Fruit fly (Drosophila melanogaster): Measurements from ENCODE around the gene mRpL21.

mRpL21 gene

dm6 chr3L:19237780-19238179 is 17.1 kb downstream of the mRpL21 start (continued):
- TF ChIP-seq CG15011 (GFP tag; optimal IDR thresholded peaks at IDR 0.05) (no peak), tx (GFP tag; optimal IDR thresholded peaks at IDR 0.05) (no peak), Nf-YA (GFP tag; IDR thresholded peaks at IDR 0.05) (no peak), CG16815 (GFP tag; optimal IDR thresholded peaks at IDR 0.05) (no peak), knrl (GFP tag; IDR thresholded peaks at IDR 0.05; ENCODE audit: partially characterized antibody) (no peak), CG3281 (GFP tag; optimal IDR thresholded peaks at IDR 0.05) (no peak), Adf1 (GFP tag; IDR thresholded peaks at IDR 0.05) (peak; percentile 15; the same call in 1 of the 2 replicates), sd (tag; optimal IDR thresholded peaks at IDR 0.05) (no peak), Doc3 (GFP tag; IDR thresholded peaks at IDR 0.05; ENCODE audit: partially characterized antibody) (no peak), sens (GFP tag) (no peak), pzg (GFP tag; optimal IDR thresholded peaks at IDR 0.05) (peak; percentile 1), crol (GFP tag; IDR thresholded peaks at IDR 0.05) (peak; percentile 46; the same call in 1 of the 2 replicates), aop (GFP tag; IDR thresholded peaks at IDR 0.05) (no peak), Ets65A (GFP tag) (no peak), bbx (GFP tag; IDR thresholded peaks at IDR 0.05; ENCODE audit: partially characterized antibody) (no peak), CG9437 (GFP tag; optimal IDR thresholded peaks at IDR 0.05) (peak; percentile 83), CG6254 (GFP tag; optimal IDR thresholded peaks at IDR 0.05) (no peak)

dm6 chr3L:19236554-19236953 is 18.3 kb downstream of the mRpL21 start:
- TF ChIP-seq Spps (tag; optimal IDR thresholded peaks at IDR 0.05), result no peak
- no peak for TF ChIP-seq gt (GFP tag; IDR thresholded peaks at IDR 0.05)
- TF ChIP-seq CG2199 (GFP tag; IDR thresholded peaks at IDR 0.05), result peak; percentile 100

- TF ChIP-seq vfl (GFP tag; optimal IDR thresholded peaks at IDR 0.05) (no peak), odd (GFP tag; optimal IDR thresholded peaks at IDR 0.05) (no peak), CG10209 (GFP tag; optimal IDR thresholded peaks at IDR 0.05) (no peak), CG3838 (GFP tag; optimal IDR thresholded peaks at IDR 0.05) (no peak), CG30403 (GFP tag; optimal IDR thresholded peaks at IDR 0.05) (no peak), gcm (GFP tag; optimal IDR thresholded peaks at IDR 0.05) (no peak), HmgZ (tag; optimal IDR thresholded peaks at IDR 0.05) (no peak), peb (GFP tag; IDR thresholded peaks at IDR 0.05) (no peak), CG34224 (GFP tag; IDR thresholded peaks at IDR 0.05; ENCODE audit: partially characterized antibody) (no peak), Scr (GFP tag; IDR thresholded peaks at IDR 0.05; ENCODE audit: partially characterized antibody) (no peak), CG11093 (GFP tag; IDR thresholded peaks at IDR 0.05) (no peak), CG9437 (GFP tag; optimal IDR thresholded peaks at IDR 0.05) (no peak), fd64A (GFP tag; optimal IDR thresholded peaks at IDR 0.05) (no peak), Trl (optimal IDR thresholded peaks at IDR 0.05) (no peak), Trl (GFP tag; optimal IDR thresholded peaks at IDR 0.05) (no peak), cg (GFP tag; optimal IDR thresholded peaks at IDR 0.05) (no peak), CG11456 (GFP tag; IDR thresholded peaks at IDR 0.05) (no peak), Ada2b (GFP tag; IDR thresholded peaks at IDR 0.05) (no peak), CG1602 (GFP tag; optimal IDR thresholded peaks at IDR 0.05) (no peak), CG16863 (GFP tag; optimal IDR thresholded peaks at IDR 0.05) (no peak)
These were observed 18.8 kb downstream of the mRpL21 start, which contains the start of gene CG33647 for dm6 chr3L:19236060-19236459. Gene CG33647 (plus strand): TSS chr3L:19236360.
